Worm (Caenorhabditis elegans): ENCODE results near the gene myrf-2.

ce11 chrX:10167005-10167404, 27.2 kb downstream of the myrf-2 start, which contains the start of gene rnp-9:
- TF ChIP-seq atf-7 (tag; optimal IDR thresholded peaks at IDR 0.05) (no peak), lin-26 (GFP tag; IDR thresholded peaks at IDR 0.05) (no peak), dpff-1 (tag; optimal IDR thresholded peaks at IDR 0.05) (no peak), ama-1 (optimal IDR thresholded peaks at IDR 0.05) (no peak), ama-1 (GFP tag; optimal IDR thresholded peaks at IDR 0.05) (no peak), hlh-26 (GFP tag; conservative IDR thresholded peaks at IDR 0.05) (no peak), ceh-58 (GFP tag; IDR thresholded peaks at IDR 0.05) (no peak), B0019.2 (GFP tag; conservative IDR thresholded peaks at IDR 0.05) (no peak), tbp1 (GFP tag; optimal IDR thresholded peaks at IDR 0.05) (no peak), Y67H2A.10 (GFP tag; conservative IDR thresholded peaks at IDR 0.05) (no peak), him-1 (tag; optimal IDR thresholded peaks at IDR 0.05) (no peak)

All from whole organism, young adult.